Fruit fly (Drosophila melanogaster): ENCODE results near the gene sty.

The sty gene

dm6 chr3L:3432656-3433344 is 8.1 kb upstream of the sty start (continued):
- TF ChIP-seq sug (tag; optimal IDR thresholded peaks at IDR 0.05) = peak; percentile 87
- TF ChIP-seq CG6813 (GFP tag; optimal IDR thresholded peaks at IDR 0.05) = peak; percentile 75
- peak; percentile 27 for TF ChIP-seq CG12744 (GFP tag; optimal IDR thresholded peaks at IDR 0.05)
- peak; percentile 75; the same call in 1 of the 2 replicates for TF ChIP-seq NFAT (GFP tag; IDR thresholded peaks at IDR 0.05)
- TF ChIP-seq CG10462 (GFP tag; optimal IDR thresholded peaks at IDR 0.05) = no peak
- TF ChIP-seq jing (GFP tag; optimal IDR thresholded peaks at IDR 0.05) = peak; percentile 58
- peak; percentile 4 for TF ChIP-seq tup (GFP tag; optimal IDR thresholded peaks at IDR 0.05)
- TF ChIP-seq bcd (GFP tag; optimal IDR thresholded peaks at IDR 0.05) = peak; percentile 82
- TF ChIP-seq rib (GFP tag; IDR thresholded peaks at IDR 0.05) = peak; percentile 62
- peak; percentile 65 for TF ChIP-seq odd (GFP tag; optimal IDR thresholded peaks at IDR 0.05)
- peak; percentile 87 for TF ChIP-seq tap (tag; optimal IDR thresholded peaks at IDR 0.05)
- no peak for TF ChIP-seq Bdp1 (GFP tag; optimal IDR thresholded peaks at IDR 0.05)
- TF ChIP-seq B-H2 (GFP tag; optimal IDR thresholded peaks at IDR 0.05) = peak; percentile 44
- no peak for TF ChIP-seq amos (GFP tag; IDR thresholded peaks at IDR 0.05; ENCODE audit: partially characterized antibody)
- peak; percentile 59 for TF ChIP-seq CG4328 (GFP tag; optimal IDR thresholded peaks at IDR 0.05)
- TF ChIP-seq Poxn (GFP tag; IDR thresholded peaks at IDR 0.05) = 0 out of 2 replicates have a peak, but pooled peaks have one; percentile 28
- peak; percentile 82 for TF ChIP-seq Dek (tag; optimal IDR thresholded peaks at IDR 0.05)
- TF ChIP-seq dmrt11E (tag; optimal IDR thresholded peaks at IDR 0.05) = peak; percentile 47
- TF ChIP-seq gsb-n (tag; optimal IDR thresholded peaks at IDR 0.05) = peak; percentile 51
- TF ChIP-seq caup (GFP tag; optimal IDR thresholded peaks at IDR 0.05; ENCODE audit: severe bottlenecking) = peak; percentile 85
- peak; percentile 75 for TF ChIP-seq CG7357 (GFP tag; IDR thresholded peaks at IDR 0.05)
- peak; percentile 89 for TF ChIP-seq unpg (GFP tag; optimal IDR thresholded peaks at IDR 0.05)
- TF ChIP-seq pfk (GFP tag; optimal IDR thresholded peaks at IDR 0.05) = no peak
- peak; percentile 80 for TF ChIP-seq CG10147 (GFP tag; optimal IDR thresholded peaks at IDR 0.05)
- TF ChIP-seq onecut (GFP tag; IDR thresholded peaks at IDR 0.05) = peak; percentile 60
- TF ChIP-seq CG7556 (GFP tag; optimal IDR thresholded peaks at IDR 0.05) = peak; percentile 82
- TF ChIP-seq pnt (GFP tag; optimal IDR thresholded peaks at IDR 0.05) = peak; percentile 29
- peak in 1 of 2 experiments; percentile 90 for TF ChIP-seq Eip74EF (GFP tag; optimal IDR thresholded peaks at IDR 0.05)
- peak; percentile 72; the same call in 2 of the 3 replicates for TF ChIP-seq ken (GFP tag; IDR thresholded peaks at IDR 0.05)
- peak; percentile 57 for TF ChIP-seq Jarid2 (GFP tag; optimal IDR thresholded peaks at IDR 0.05)
- no peak for TF ChIP-seq Atf3 (GFP tag; optimal IDR thresholded peaks at IDR 0.05)
- TF ChIP-seq CG8281 (tag; optimal IDR thresholded peaks at IDR 0.05) = peak; percentile 46
- peak; percentile 53 for TF ChIP-seq ems (GFP tag; optimal IDR thresholded peaks at IDR 0.05)
- TF ChIP-seq lab (GFP tag; optimal IDR thresholded peaks at IDR 0.05) = peak; percentile 94
- peak; percentile 62 for TF ChIP-seq slou (GFP tag; optimal IDR thresholded peaks at IDR 0.05)
- no peak for TF ChIP-seq pros (GFP tag; optimal IDR thresholded peaks at IDR 0.05)
- TF ChIP-seq CG10366 (GFP tag; IDR thresholded peaks at IDR 0.05) = peak; percentile 88
- peak; percentile 7 for TF ChIP-seq pum (GFP tag; optimal IDR thresholded peaks at IDR 0.05)
- peak; percentile 66 for TF ChIP-seq CG6272 (GFP tag; IDR thresholded peaks at IDR 0.05)
- TF ChIP-seq Dad (GFP tag; optimal IDR thresholded peaks at IDR 0.05) = peak; percentile 37
- peak; percentile 25 for TF ChIP-seq kni (GFP tag; optimal IDR thresholded peaks at IDR 0.05)
- peak; percentile 78 for TF ChIP-seq ttk (GFP tag; IDR thresholded peaks at IDR 0.05)
- peak; percentile 58; the same call in 1 of the 3 replicates for TF ChIP-seq gce (GFP tag; IDR thresholded peaks at IDR 0.05)
- peak in 1 of 2 experiments; percentile 83 for TF ChIP-seq bsh (GFP tag; optimal IDR thresholded peaks at IDR 0.05)
- TF ChIP-seq CG7372 (GFP tag; IDR thresholded peaks at IDR 0.05) = peak; percentile 76
- TF ChIP-seq crol (GFP tag; IDR thresholded peaks at IDR 0.05) = peak; percentile 79
- TF ChIP-seq CG11695 (GFP tag; IDR thresholded peaks at IDR 0.05) = peak; percentile 82
- peak; percentile 16 for TF ChIP-seq CG17802 (tag; optimal IDR thresholded peaks at IDR 0.05)
